Worm (Caenorhabditis elegans) whole organism, L4 larva: ENCODE measurements around the gene uda-1.
A peak's percentile ranks its signal among the peaks of the same experiment; 100 is the strongest.

Experiments used
- F10B5.3 ChIP-seq: sonication (generic microtip); optimal IDR thresholded peaks from 2 replicates; lab custom pipeline; 2016; ENCODE audit warnings: mild to moderate bottlenecking, missing genetic modification characterization, missing compliant biosample characterization
- F37D6.2 ChIP-seq: sonication (generic microtip); optimal IDR thresholded peaks from 2 replicates; lab custom pipeline; 2016; ENCODE audit warnings: mild to moderate bottlenecking, missing genetic modification characterization, missing compliant biosample characterization
- F49E8.2 ChIP-seq: sonication (generic microtip); optimal IDR thresholded peaks from 2 replicates; lab custom pipeline; 2016; ENCODE audit warnings: missing compliant biosample characterization, mild to moderate bottlenecking, missing genetic modification characterization, borderline replicate concordance
- ZK546.5 ChIP-seq, 2 experiments: sonication (generic microtip); optimal IDR thresholded peaks; 2 replicates each; lab custom pipeline; 2017; ENCODE audit warnings: missing biosample characterization in 2 of 2, missing genetic modification characterization in 2 of 2
- aha-1 ChIP-seq: fragments of 150-350 bp; peaks from one replicate; lab custom pipeline; 2014; ENCODE audit warnings: missing biosample characterization, missing genetic modification characterization
- aly-2 ChIP-seq: sonication (generic microtip); optimal IDR thresholded peaks from 2 replicates; lab custom pipeline; 2018; ENCODE audit warnings: missing biosample characterization, missing genetic modification characterization
- arid-1 ChIP-seq: fragments of 200-800 bp; sonication (Bioruptor generic); conservative IDR thresholded peaks from 2 replicates; pipeline ENCODE4 v1.3.6; 2022; ENCODE audit warnings: missing genetic modification reagents, missing genetic modification characterization, missing compliant biosample characterization
- attf-4 ChIP-seq: sonication (generic microtip); optimal IDR thresholded peaks from 3 replicates; lab custom pipeline; 2017; ENCODE audit warnings: missing biosample characterization, missing genetic modification characterization
- ceh-28 ChIP-seq: fragments of 150-350 bp; optimal IDR thresholded peaks from 2 replicates; lab custom pipeline; 2014; ENCODE audit warnings: missing biosample characterization, missing genetic modification reagents, missing genetic modification characterization
- daf-16 ChIP-seq, 3 experiments: sonication (generic microtip); optimal IDR thresholded peaks; 2 replicates each; lab custom pipeline; 2016 to 2017; ENCODE audit warnings: missing genetic modification characterization in 3 of 3, missing genetic modification reagents in 3 of 3, mild to moderate bottlenecking in 2 of 3, missing compliant biosample characterization in 2 of 3, missing biosample characterization in 1 of 3, moderate library complexity in 1 of 3
- daf-8 ChIP-seq: fragments of 200-800 bp; sonication (Bioruptor generic); IDR thresholded peaks from 2 replicates; pipeline ENCODE4 v1.3.6; 2022; ENCODE audit warnings: missing genetic modification characterization, missing compliant biosample characterization
- dpl-1 ChIP-seq: fragments of 150-350 bp; optimal IDR thresholded peaks from 2 replicates; lab custom pipeline; 2014; ENCODE audit warnings: missing biosample characterization, missing genetic modification reagents, missing genetic modification characterization
- egl-27 ChIP-seq: sonication (generic microtip); optimal IDR thresholded peaks from 3 replicates; lab custom pipeline; 2017; ENCODE audit warnings: missing biosample characterization, missing genetic modification reagents, missing genetic modification characterization
- fkh-10 ChIP-seq: fragments of 150-350 bp; optimal IDR thresholded peaks from 2 replicates; lab custom pipeline; 2014; ENCODE audit warnings: missing biosample characterization, missing genetic modification reagents, missing genetic modification characterization
- fos-1 ChIP-seq: fragments of 150-350 bp; optimal IDR thresholded peaks from 2 replicates; lab custom pipeline; 2014; ENCODE audit warnings: missing biosample characterization, missing genetic modification characterization
- hlh-11 ChIP-seq: fragments of 200-800 bp; sonication (Bioruptor generic); optimal IDR thresholded peaks from 2 replicates; lab custom pipeline; 2018; ENCODE audit warnings: mild to moderate bottlenecking, missing genetic modification characterization, missing compliant biosample characterization
- hlh-30 ChIP-seq: sonication (generic microtip); optimal IDR thresholded peaks from 2 replicates; lab custom pipeline; 2017; ENCODE audit warnings: antibody characterized with exemption, mild to moderate bottlenecking, missing genetic modification characterization, missing compliant biosample characterization; ENCODE audit not compliant: insufficient read depth
- lin-1 ChIP-seq: fragments of 200-800 bp; sonication (Bioruptor generic); IDR thresholded peaks from 2 replicates; pipeline ENCODE4 v1.3.6; 2022; ENCODE audit warnings: missing genetic modification reagents, missing genetic modification characterization, missing compliant biosample characterization
- lin-13 ChIP-seq: fragments of 150-350 bp; optimal IDR thresholded peaks from 2 replicates; lab custom pipeline; 2014; ENCODE audit warnings: missing biosample characterization, missing genetic modification reagents, missing genetic modification characterization
- lin-39 ChIP-seq: fragments of 150-350 bp; optimal IDR thresholded peaks from 2 replicates; lab custom pipeline; 2014; ENCODE audit warnings: missing biosample characterization, missing genetic modification reagents, missing genetic modification characterization
- madf-5 ChIP-seq, 2 experiments: fragments of 200-800 bp; sonication (Bioruptor generic); IDR thresholded peaks; 2 replicates each; pipeline ENCODE4 v1.3.6; 2022; ENCODE audit warnings: missing compliant biosample characterization in 2 of 2, missing genetic modification characterization in 2 of 2
- madf-9 ChIP-seq: fragments of 200-800 bp; sonication (Bioruptor generic); conservative IDR thresholded peaks from 2 replicates; pipeline ENCODE4 v1.3.6; 2022; ENCODE audit warnings: missing genetic modification reagents, missing genetic modification characterization, missing compliant biosample characterization
- mdl-1 ChIP-seq, 2 experiments: fragments of 150-350 bp in 1 of 2; sonication (generic microtip) in 1 of 2; optimal IDR thresholded peaks; 2 replicates each; lab custom pipeline; 2014 to 2017; ENCODE audit warnings: missing biosample characterization in 2 of 2, missing genetic modification characterization in 2 of 2
- mxl-2 ChIP-seq: fragments of 200-800 bp; sonication (Bioruptor generic); conservative IDR thresholded peaks from 2 replicates; pipeline ENCODE4 v1.3.6; 2022; ENCODE audit warnings: missing genetic modification reagents, missing genetic modification characterization, missing compliant biosample characterization
- nhr-111 ChIP-seq: fragments of 200-800 bp; sonication (Bioruptor generic); optimal IDR thresholded peaks from 2 replicates; lab custom pipeline; 2018; ENCODE audit warnings: mild to moderate bottlenecking, missing genetic modification characterization, missing compliant biosample characterization
- nhr-237 ChIP-seq: sonication (generic microtip); optimal IDR thresholded peaks from 2 replicates; lab custom pipeline; 2017; ENCODE audit warnings: missing biosample characterization, missing genetic modification characterization
- nhr-42 ChIP-seq: fragments of 200-800 bp; sonication (Bioruptor generic); IDR thresholded peaks from 2 replicates; pipeline ENCODE4 v1.3.6; 2022; ENCODE audit warnings: missing genetic modification characterization, missing compliant biosample characterization
- nhr-6 ChIP-seq: fragments of 150-350 bp; optimal IDR thresholded peaks from 2 replicates; lab custom pipeline; 2014; ENCODE audit warnings: missing biosample characterization, missing genetic modification characterization
- nhr-76 ChIP-seq: fragments of 150-350 bp; optimal IDR thresholded peaks from 2 replicates; lab custom pipeline; 2014; ENCODE audit warnings: missing biosample characterization, missing genetic modification characterization
- nhr-77 ChIP-seq: fragments of 150-350 bp; optimal IDR thresholded peaks from 2 replicates; lab custom pipeline; 2014; ENCODE audit warnings: missing biosample characterization, missing genetic modification characterization
- rbr-2 ChIP-seq: sonication (generic microtip); optimal IDR thresholded peaks from 2 replicates; lab custom pipeline; 2016; ENCODE audit warnings: missing genotype, missing genetic modification characterization, missing compliant biosample characterization
- saeg-2 ChIP-seq: fragments of 200-800 bp; sonication (Bioruptor generic); IDR thresholded peaks from 2 replicates; pipeline ENCODE4 v1.3.6; 2022; ENCODE audit warnings: missing genetic modification reagents, missing genetic modification characterization, missing compliant biosample characterization
- sdz-12 ChIP-seq: fragments of 200-800 bp; sonication (Bioruptor generic); optimal IDR thresholded peaks from 2 replicates; lab custom pipeline; 2018; ENCODE audit warnings: mild to moderate bottlenecking, missing genetic modification characterization, missing compliant biosample characterization
- unc-62 ChIP-seq, 3 experiments: fragments of 150-350 bp in 1 of 3; sonication (generic microtip); optimal IDR thresholded peaks in 2 of 3; peaks in 1 of 3; 1 replicate in 1 of 3; 2 replicates in 2 of 3; lab custom pipeline; 2014 to 2017; ENCODE audit warnings: missing biosample characterization in 3 of 3, missing genetic modification characterization in 3 of 3, missing genetic modification reagents in 3 of 3, missing genotype in 1 of 3
- vab-7 ChIP-seq: fragments of 200-800 bp; sonication (Bioruptor generic); IDR thresholded peaks from 2 replicates; pipeline ENCODE4 v1.3.6; 2022; ENCODE audit warnings: missing genetic modification reagents, missing genetic modification characterization, missing compliant biosample characterization
- zag-1 ChIP-seq: fragments of 150-350 bp; optimal IDR thresholded peaks from 2 replicates; lab custom pipeline; 2014; ENCODE audit warnings: missing biosample characterization, missing genetic modification characterization
- zfp-3 ChIP-seq: fragments of 200-800 bp; sonication (Bioruptor generic); conservative IDR thresholded peaks from 2 replicates; pipeline ENCODE4 v1.3.6; 2022; ENCODE audit warnings: missing genetic modification reagents, missing genetic modification characterization, missing compliant biosample characterization
- zip-11 ChIP-seq: fragments of 200-800 bp; sonication (Bioruptor generic); IDR thresholded peaks from 2 replicates; pipeline ENCODE4 v1.3.6; 2022; ENCODE audit warnings: missing genetic modification characterization, missing compliant biosample characterization

The uda-1 gene

DNA sequence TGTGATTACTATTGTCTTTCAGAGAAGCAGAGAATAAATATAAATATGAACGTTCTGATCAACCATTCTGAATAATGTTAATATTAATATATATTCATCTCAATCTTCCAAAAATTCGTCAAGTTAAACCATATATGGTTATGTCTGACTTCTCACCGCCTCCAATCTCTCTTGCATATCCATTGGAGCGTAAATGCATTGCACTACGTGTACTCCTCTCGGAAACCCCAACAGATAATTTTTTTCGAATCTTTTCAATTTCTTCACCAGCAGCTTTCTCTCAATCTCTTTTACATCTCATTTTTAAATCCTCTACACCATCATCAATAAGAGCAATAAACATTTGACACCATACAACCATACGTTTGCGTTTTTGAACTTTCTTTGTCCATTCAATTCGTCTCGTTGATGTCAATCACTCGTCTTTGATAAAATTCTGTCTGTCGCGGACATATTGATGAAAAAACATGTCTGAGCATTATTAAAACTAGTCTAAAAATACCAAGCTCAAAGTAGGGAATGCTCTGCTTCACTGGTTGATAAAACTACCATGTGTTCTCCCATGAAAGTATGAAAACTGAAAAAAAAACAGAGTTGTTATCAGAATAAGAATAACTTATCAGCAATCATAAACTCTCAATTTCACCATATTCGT, 1.1 kb upstream of the uda-1 start (continued):
- TF ChIP-seq fos-1 (no peak), lin-1 (GFP tag; lab: Robert Waterston, UW) (no peak), madf-5 (GFP tag; IDR thresholded peaks at IDR 0.05; lab: Robert Waterston, UW) (no peak), nhr-237 (tag; lab: Kevin White, UChicago) (no peak), zip-11 (GFP tag; lab: Robert Waterston, UW) (no peak), fkh-10 (GFP tag; lab: Kevin White, UChicago) (no peak), mxl-2 (GFP tag; lab: Robert Waterston, UW) (no peak), hlh-11 (peak; percentile 75), F49E8.2 (tag; lab: Kevin White, UChicago) (no peak), lin-39 (tag; lab: Kevin White, UChicago) (no peak), nhr-111 (GFP tag; lab: Kevin White, UChicago) (no peak), nhr-42 (GFP tag; lab: Robert Waterston, UW) (no peak), zfp-3 (no peak), zag-1 (tag; lab: Kevin White, UChicago) (no peak), aha-1 (tag; lab: Kevin White, UChicago) (no peak), nhr-76 (tag; lab: Kevin White, UChicago) (no peak), saeg-2 (GFP tag; lab: Robert Waterston, UW) (no peak), nhr-77 (tag; lab: Kevin White, UChicago) (peak; percentile 5), egl-27 (tag; lab: Kevin White, UChicago) (no peak), nhr-6 (tag; lab: Kevin White, UChicago) (no peak), daf-16 (GFP tag; optimal IDR thresholded peaks at IDR 0.05; lab: Kevin White, UChicago) (peak in 1 of 2 experiments; percentile 13), daf-16 (tag; optimal IDR thresholded peaks at IDR 0.05; lab: Kevin White, UChicago) (peak; percentile 55), rbr-2 (tag; lab: Kevin White, UChicago) (no peak), ZK546.5 (tag; optimal IDR thresholded peaks at IDR 0.05; lab: Kevin White, UChicago) (no peak), unc-62 (GFP tag; optimal IDR thresholded peaks at IDR 0.05 in 1 of 2; lab: Kevin White, UChicago) (no peak), unc-62 (tag; optimal IDR thresholded peaks at IDR 0.05; lab: Kevin White, UChicago) (no peak), F37D6.2 (tag; lab: Kevin White, UChicago) (no peak), lin-13 (GFP tag; lab: Kevin White, UChicago) (peak; percentile 8), vab-7 (GFP tag; lab: Robert Waterston, UW) (no peak), daf-8 (GFP tag; lab: Robert Waterston, UW) (no peak), aly-2 (tag; lab: Kevin White, UChicago) (no peak), dpl-1 (GFP tag; lab: Kevin White, UChicago) (peak; percentile 31), madf-9 (GFP tag; lab: Robert Waterston, UW) (no peak), arid-1 (GFP tag; lab: Robert Waterston, UW) (no peak), F10B5.3 (tag; lab: Kevin White, UChicago) (no peak), mdl-1 (tag; optimal IDR thresholded peaks at IDR 0.05; lab: Kevin White, UChicago) (peak in 1 of 2 experiments; percentile 41), sdz-12 (no peak), attf-4 (no peak), ceh-28 (tag; lab: Kevin White, UChicago) (no peak)
- TF ChIP-seq, all 104 proteins: peak for 20

DNA sequence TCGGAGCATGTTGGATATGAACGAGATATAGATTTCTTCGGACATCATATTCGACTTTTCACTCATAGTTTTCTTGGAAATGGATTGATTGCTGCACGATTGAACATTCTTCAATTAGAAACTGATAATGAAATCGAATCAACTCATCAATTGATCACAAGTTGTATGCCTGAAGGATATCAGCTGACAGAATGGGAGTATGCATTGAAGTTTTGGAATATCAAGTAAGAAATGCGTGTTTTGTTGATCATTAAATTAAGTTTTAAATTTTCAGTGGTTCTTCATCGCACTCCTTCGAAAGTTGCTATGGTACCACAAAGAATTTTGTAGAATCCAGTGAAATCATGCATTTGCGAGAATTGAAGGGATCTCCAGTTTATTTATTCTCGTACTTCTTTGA, 1.8 kb downstream of the uda-1 start:
- TF ChIP-seq F49E8.2 (tag; lab: Kevin White, UChicago) = no peak
- peak; percentile 15 for TF ChIP-seq hlh-30 (tag; lab: Kevin White, UChicago)
